Worm (Caenorhabditis elegans) whole organism, early embryonic: ENCODE results near the gene C16C4.18.
"Not testable (repeated sequence)": the region's sequence is repeated elsewhere in the genome, so short reads cannot be mapped to it uniquely, and the experiment has no call there.

Source experiments
- B0310.2 ChIP-seq: sonication (generic microtip); optimal IDR thresholded peaks from 2 replicates; lab custom pipeline; 2016; ENCODE audit warnings: mild to moderate bottlenecking, missing genetic modification characterization, missing compliant biosample characterization
- F13C5.2 ChIP-seq: sonication (generic microtip); optimal IDR thresholded peaks from 2 replicates; lab custom pipeline; 2017; ENCODE audit warnings: mild to moderate bottlenecking, missing genetic modification characterization, inconsistent platforms, missing compliant biosample characterization
- aly-1 ChIP-seq: sonication (generic microtip); optimal IDR thresholded peaks from 2 replicates; lab custom pipeline; 2016; ENCODE audit warnings: missing genetic modification characterization, missing compliant biosample characterization
- ama-1 ChIP-seq: fragments of 150-350 bp; optimal IDR thresholded peaks from 2 replicates; lab custom pipeline; 2014
- ceh-13 ChIP-seq: fragments of 200-800 bp; sonication (Bioruptor generic); optimal IDR thresholded peaks from 2 replicates; lab custom pipeline; 2018; ENCODE audit warnings: mild to moderate bottlenecking, missing genetic modification characterization, missing compliant biosample characterization
- ceh-36 ChIP-seq: sonication (generic microtip); optimal IDR thresholded peaks from 2 replicates; lab custom pipeline; 2016; ENCODE audit warnings: missing genetic modification characterization, inconsistent platforms, missing compliant biosample characterization
- ets-7 ChIP-seq: sonication (generic microtip); optimal IDR thresholded peaks from 2 replicates; lab custom pipeline; 2016; ENCODE audit warnings: missing genotype, missing genetic modification characterization, missing compliant biosample characterization
- flt-1 ChIP-seq: fragments of 200-800 bp; sonication (Bioruptor generic); IDR thresholded peaks from 2 replicates; pipeline ENCODE4 v1.3.6; 2022; ENCODE audit warnings: missing genetic modification characterization, missing compliant biosample characterization
- hmbx-1 ChIP-seq: sonication (generic microtip); optimal IDR thresholded peaks from 2 replicates; lab custom pipeline; 2016; ENCODE audit warnings: mild to moderate bottlenecking, missing genetic modification characterization, missing compliant biosample characterization
- hmg-4 ChIP-seq: fragments of 200-800 bp; sonication (Bioruptor generic); optimal IDR thresholded peaks from 2 replicates; lab custom pipeline; 2018; ENCODE audit warnings: mild to moderate bottlenecking, missing genetic modification characterization, missing compliant biosample characterization
- hnd-1 ChIP-seq: sonication (generic microtip); optimal IDR thresholded peaks from 2 replicates; lab custom pipeline; 2016; ENCODE audit warnings: missing genetic modification characterization, missing compliant biosample characterization
- pes-1 ChIP-seq: fragments of 200-800 bp; sonication (Bioruptor generic); IDR thresholded peaks from 2 replicates; pipeline ENCODE4 v1.3.6; 2022; ENCODE audit warnings: missing genetic modification reagents, missing genetic modification characterization, missing compliant biosample characterization
- scrt-1 ChIP-seq: fragments of 200-800 bp; sonication (Bioruptor generic); IDR thresholded peaks from 2 replicates; pipeline ENCODE4 v1.3.6; 2022; ENCODE audit warnings: missing genetic modification characterization, missing compliant biosample characterization
- sea-1 ChIP-seq: fragments of 200-800 bp; sonication (Bioruptor generic); conservative IDR thresholded peaks from 2 replicates; pipeline ENCODE4 v1.3.6; 2022; ENCODE audit warnings: missing genetic modification characterization, missing compliant biosample characterization
- tbx-11 ChIP-seq: fragments of 200-800 bp; sonication (Bioruptor generic); IDR thresholded peaks from 2 replicates; pipeline ENCODE4 v1.3.6; 2022; ENCODE audit warnings: missing genetic modification characterization, missing compliant biosample characterization
- tbx-37 ChIP-seq: fragments of 200-800 bp; sonication (Bioruptor generic); conservative IDR thresholded peaks from 2 replicates; pipeline ENCODE4 v1.3.6; 2022; ENCODE audit warnings: missing genetic modification reagents, missing genetic modification characterization, missing compliant biosample characterization
- tra-4 ChIP-seq: sonication (generic microtip); optimal IDR thresholded peaks from 2 replicates; lab custom pipeline; 2017; ENCODE audit warnings: missing genetic modification characterization, missing compliant biosample characterization

C16C4.18 gene

DNA sequence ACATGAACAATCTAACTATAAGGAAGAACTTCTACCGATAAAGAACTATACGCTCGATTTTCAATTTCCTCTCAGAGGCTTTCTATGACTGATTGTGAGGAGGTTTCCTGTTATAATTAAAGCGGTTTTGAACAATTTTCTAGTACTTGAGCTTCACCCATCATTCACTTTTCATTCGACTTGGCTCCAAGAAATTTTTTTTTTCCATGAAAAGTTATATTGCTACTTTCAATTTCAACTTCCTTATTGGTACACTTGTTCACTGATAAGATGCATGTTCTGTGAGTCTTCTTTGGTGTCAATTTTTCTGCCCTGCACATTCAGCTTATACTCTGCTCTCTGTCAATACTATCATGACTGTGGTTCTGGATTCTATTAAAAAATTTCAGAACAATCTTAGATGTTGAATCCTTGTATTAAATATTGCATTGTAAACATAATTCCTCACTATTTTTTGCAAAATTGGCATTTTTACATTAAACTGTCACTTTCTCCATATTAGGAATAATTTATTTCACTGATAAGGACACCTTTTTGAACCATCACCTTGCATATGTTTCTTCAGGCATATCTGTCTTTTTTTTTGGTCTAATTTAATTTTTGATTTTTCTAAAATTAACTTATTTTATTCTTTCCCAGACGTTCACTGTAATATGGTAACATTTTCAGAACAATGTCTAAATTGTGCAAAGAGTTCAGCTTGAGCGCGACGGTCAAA lies 9.9 kb upstream of the C16C4.18 start, which contains the start of gene math-10:
Gene math-10 (plus strand): TSS at position 668 of the 718 bp plus-strand sequence.
- no peak for TF ChIP-seq tbx-37 (GFP tag; lab: Robert Waterston, UW)
- TF ChIP-seq ets-7 (tag; lab: Kevin White, UChicago) = no peak
- no peak for TF ChIP-seq pes-1 (GFP tag; lab: Robert Waterston, UW)
- no peak for TF ChIP-seq ama-1 (lab: Kevin White, UChicago)
- TF ChIP-seq hmg-4 (GFP tag; lab: Kevin White, UChicago) = no peak
- TF ChIP-seq flt-1 (GFP tag; lab: Robert Waterston, UW) = no peak
- no peak for TF ChIP-seq F13C5.2

- no peak for TF ChIP-seq flt-1 (GFP tag; lab: Robert Waterston, UW)
These were observed 8.0 kb upstream of the C16C4.18 start, which contains the start of gene math-14 for ce11 chrII:1869120-1869519. Gene math-14 (plus strand): TSS chrII:1869420.

DNA sequence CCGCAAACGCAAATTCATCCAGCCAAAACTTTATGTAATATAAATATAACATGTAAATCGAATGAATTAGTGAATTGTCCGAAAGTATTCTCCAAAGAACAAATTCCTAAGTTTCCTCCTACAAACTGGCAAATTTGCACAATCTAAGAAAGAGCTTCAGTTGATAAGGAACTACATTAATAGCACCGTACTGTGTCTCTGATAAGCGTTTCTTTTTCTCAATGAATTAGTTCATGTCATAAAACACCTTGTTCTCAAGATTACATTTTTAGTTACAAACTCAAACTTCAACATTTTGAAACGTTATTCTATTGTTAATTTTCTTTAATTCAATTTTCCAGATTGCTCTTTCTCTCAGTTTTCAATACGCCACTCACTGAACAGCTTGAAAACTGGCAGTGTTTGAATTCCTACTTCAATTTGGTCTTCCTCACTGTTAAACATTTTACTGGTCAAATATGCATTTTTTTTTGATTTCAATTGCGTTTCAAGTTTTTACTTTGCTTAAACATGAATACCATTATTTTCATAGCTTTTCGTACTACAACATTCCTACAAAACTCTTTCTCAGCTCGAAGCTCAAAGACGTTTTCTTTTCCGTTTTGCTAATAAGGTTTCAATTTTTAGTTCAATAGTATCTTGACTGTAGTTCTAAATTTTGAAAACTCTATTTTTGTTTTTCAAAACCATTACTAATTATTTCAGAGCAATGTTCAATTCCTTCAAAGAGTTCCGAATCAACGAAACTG lies 4.7 kb upstream of the C16C4.18 start, which contains the start of gene math-15:
Gene math-15 (plus strand): TSS at position 699 of the 749 bp plus-strand sequence.
- no peak for TF ChIP-seq tbx-11 (GFP tag; lab: Robert Waterston, UW)
- TF ChIP-seq aly-1 (tag; lab: Kevin White, UChicago) = no peak
- TF ChIP-seq hmbx-1 (tag; lab: Kevin White, UChicago) = no peak
- TF ChIP-seq sea-1 (GFP tag; lab: Robert Waterston, UW) = no peak
- no peak for TF ChIP-seq flt-1 (GFP tag; lab: Robert Waterston, UW)
- no peak for TF ChIP-seq tra-4 (tag; lab: Kevin White, UChicago)
- TF ChIP-seq ets-7 (tag; lab: Kevin White, UChicago) = no peak
- no peak for TF ChIP-seq pes-1 (GFP tag; lab: Robert Waterston, UW)
- TF ChIP-seq ceh-13 (GFP tag; lab: Kevin White, UChicago) = no peak
- no peak for TF ChIP-seq B0310.2 (tag; lab: Kevin White, UChicago)
- no peak for TF ChIP-seq tbx-37 (GFP tag; lab: Robert Waterston, UW)

DNA sequence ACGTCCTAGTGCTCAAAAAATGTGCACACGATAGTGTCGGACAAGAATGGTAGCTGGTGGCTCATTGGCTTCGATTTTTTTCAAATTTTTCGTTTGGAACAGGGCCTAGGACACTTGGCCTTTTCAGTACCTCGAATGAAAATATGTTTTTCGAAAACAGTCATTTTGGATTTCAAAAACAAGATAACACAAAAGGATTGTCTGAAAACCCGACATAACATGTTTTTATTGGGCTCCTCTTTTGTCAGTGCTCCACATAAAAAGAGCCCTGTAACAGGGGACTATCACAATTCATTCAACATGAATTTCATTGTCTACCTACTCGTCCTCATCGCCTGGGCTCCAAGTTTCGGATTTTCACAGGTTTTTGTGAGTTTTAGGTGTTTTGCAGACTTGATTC lies 3.1 kb upstream of the C16C4.18 start, which contains the start of gene C16C4.17:
Gene C16C4.17 (plus strand): TSS at position 301 of the 400 bp plus-strand sequence.
- TF ChIP-seq sea-1 (GFP tag; lab: Robert Waterston, UW) = no peak
- no peak for TF ChIP-seq hmg-4 (GFP tag; lab: Kevin White, UChicago)
- no peak for TF ChIP-seq pes-1 (GFP tag; lab: Robert Waterston, UW)
- no peak for TF ChIP-seq tbx-11 (GFP tag; lab: Robert Waterston, UW)
- no peak for TF ChIP-seq ets-7 (tag; lab: Kevin White, UChicago)
- no peak for TF ChIP-seq hmbx-1 (tag; lab: Kevin White, UChicago)
- TF ChIP-seq hnd-1 (tag; lab: Kevin White, UChicago) = no peak

DNA sequence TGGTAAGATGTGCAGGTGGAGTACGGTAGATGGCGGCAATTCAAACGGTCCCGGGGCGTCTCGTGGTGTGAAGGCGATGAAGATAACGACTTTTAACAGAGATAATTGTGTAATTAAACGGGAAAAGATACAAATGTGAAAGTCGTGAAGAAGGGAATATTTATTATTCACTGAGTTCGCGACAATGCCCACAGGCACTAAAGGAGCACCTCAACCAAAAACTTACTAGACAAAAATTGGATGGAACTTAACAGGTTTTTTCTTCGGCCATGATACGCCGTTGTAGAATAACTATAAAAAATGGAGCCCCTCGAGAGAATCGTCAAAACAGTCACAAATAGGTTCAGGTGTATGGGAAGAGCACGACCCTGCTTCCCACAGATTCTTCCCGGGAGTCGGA lies 1.2 kb upstream of the C16C4.18 start, which contains the start of gene fbxb-98:
Gene fbxb-98 (plus strand): TSS at position 301 of the 400 bp plus-strand sequence.
- not testable (repeated sequence) for TF ChIP-seq flt-1 (GFP tag; lab: Robert Waterston, UW); hnd-1 (tag; lab: Kevin White, UChicago); B0310.2 (tag; lab: Kevin White, UChicago)

ce11 chrII:1854094-1854493 lies 7.0 kb downstream of the C16C4.18 start, which contains the start of gene fbxb-95:
Gene fbxb-95 (plus strand): TSS chrII:1854394.
- not testable (repeated sequence) for TF ChIP-seq ceh-36 (tag; lab: Kevin White, UChicago); tbx-11 (GFP tag; lab: Robert Waterston, UW); hnd-1 (tag; lab: Kevin White, UChicago)

DNA sequence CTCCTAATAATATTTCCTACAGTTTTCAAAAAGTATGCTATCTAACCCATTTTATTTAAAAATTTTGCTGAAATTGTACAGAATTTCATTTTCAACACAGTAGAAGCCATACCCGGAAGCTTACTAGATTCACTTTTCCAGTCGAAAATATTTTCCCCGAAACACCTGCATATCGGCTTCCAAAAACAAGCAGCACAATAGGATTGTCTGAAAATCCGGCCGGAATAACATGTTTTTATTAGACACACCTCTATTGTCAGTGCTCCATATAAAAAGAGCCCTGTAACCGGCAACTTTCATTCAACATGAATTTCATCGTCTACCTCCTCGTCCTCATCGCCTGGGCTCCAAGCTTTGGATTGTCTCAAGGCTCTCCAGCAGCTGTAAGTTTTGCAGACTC lies 8.6 kb downstream of the C16C4.18 start, which contains the start of gene C52E2.2:
Gene C52E2.2 (plus strand): TSS at position 301 of the 400 bp plus-strand sequence.
- TF ChIP-seq hmg-4 (GFP tag; lab: Kevin White, UChicago) = no peak
- no peak for TF ChIP-seq F13C5.2
- TF ChIP-seq ceh-13 (GFP tag; lab: Kevin White, UChicago) = no peak
- TF ChIP-seq tbx-11 (GFP tag; lab: Robert Waterston, UW) = no peak
- no peak for TF ChIP-seq tra-4 (tag; lab: Kevin White, UChicago)
- no peak for TF ChIP-seq ama-1 (lab: Kevin White, UChicago)
- no peak for TF ChIP-seq tbx-37 (GFP tag; lab: Robert Waterston, UW)
- no peak for TF ChIP-seq scrt-1 (GFP tag; lab: Robert Waterston, UW)
- no peak for TF ChIP-seq hmbx-1 (tag; lab: Kevin White, UChicago)
- TF ChIP-seq ets-7 (tag; lab: Kevin White, UChicago) = no peak
- no peak for TF ChIP-seq sea-1 (GFP tag; lab: Robert Waterston, UW)
- TF ChIP-seq ceh-36 (tag; lab: Kevin White, UChicago) = no peak
- TF ChIP-seq aly-1 (tag; lab: Kevin White, UChicago) = no peak
- TF ChIP-seq flt-1 (GFP tag; lab: Robert Waterston, UW) = no peak
- TF ChIP-seq hnd-1 (tag; lab: Kevin White, UChicago) = no peak
- TF ChIP-seq B0310.2 (tag; lab: Kevin White, UChicago) = no peak
